Worm (Caenorhabditis elegans): ENCODE measurements around the gene unc-1.

The unc-1 gene

ce11 chrX:1052960-1053359 lies 9.3 kb downstream of the unc-1 start:
- TF ChIP-seq elt-2 (tag; optimal IDR thresholded peaks at IDR 0.05) (no peak), hmg-11 (tag; optimal IDR thresholded peaks at IDR 0.05) (no peak), eor-1 (tag; optimal IDR thresholded peaks at IDR 0.05) (no peak), pqm-1 (tag; optimal IDR thresholded peaks at IDR 0.05) (no peak), nhr-67 (tag; optimal IDR thresholded peaks at IDR 0.05) (no peak), tbx-2 (tag; optimal IDR thresholded peaks at IDR 0.05) (no peak), nhr-11 (tag; optimal IDR thresholded peaks at IDR 0.05) (no peak), nhr-25 (tag; optimal IDR thresholded peaks at IDR 0.05) (no peak)

DNA sequence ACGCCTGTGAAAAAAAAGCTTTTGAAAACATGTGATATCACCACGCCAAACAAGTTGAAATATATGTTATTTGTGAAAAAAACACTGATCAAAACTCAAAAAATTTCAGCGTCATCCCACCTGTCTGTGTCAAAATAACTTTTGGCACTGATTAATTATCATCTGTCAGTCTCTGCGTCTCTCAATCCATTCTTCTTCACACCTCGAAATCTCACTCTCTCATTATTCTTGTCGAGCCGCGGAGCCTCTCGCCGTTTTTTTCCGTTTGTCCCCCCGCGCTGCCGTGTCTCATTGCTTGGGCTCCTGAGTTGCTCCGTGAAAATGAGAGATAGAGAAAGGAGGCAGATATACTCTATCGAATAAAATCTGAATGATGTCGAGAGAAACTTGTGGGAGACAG lies 11.2 kb downstream of the unc-1 start:
- TF ChIP-seq lin-39 (tag; optimal IDR thresholded peaks at IDR 0.05): peak; percentile 44
- no peak for TF ChIP-seq pqm-1 (tag; optimal IDR thresholded peaks at IDR 0.05)
- peak; percentile 28 for TF ChIP-seq nfya-1 (tag; optimal IDR thresholded peaks at IDR 0.05; ENCODE audit: insufficient read depth)
- TF ChIP-seq daf-12 (tag; optimal IDR thresholded peaks at IDR 0.05): no peak
- no peak for TF ChIP-seq elt-2 (tag; optimal IDR thresholded peaks at IDR 0.05)
- TF ChIP-seq egl-5 (tag; optimal IDR thresholded peaks at IDR 0.05): peak; percentile 19
- TF ChIP-seq egl-27 (tag; optimal IDR thresholded peaks at IDR 0.05): no peak
- no peak for TF ChIP-seq eor-1 (tag; optimal IDR thresholded peaks at IDR 0.05)
- no peak for TF ChIP-seq snpc-4 (tag; optimal IDR thresholded peaks at IDR 0.05)
- no peak for TF ChIP-seq nhr-25 (tag; optimal IDR thresholded peaks at IDR 0.05)
- TF ChIP-seq ZK546.5 (tag; optimal IDR thresholded peaks at IDR 0.05): no peak
- no peak for TF ChIP-seq fkh-2 (tag; optimal IDR thresholded peaks at IDR 0.05)
- no peak for TF ChIP-seq skn-1 (tag; optimal IDR thresholded peaks at IDR 0.05)
- no peak for TF ChIP-seq lin-15B (tag; optimal IDR thresholded peaks at IDR 0.05)
- no peak for TF ChIP-seq ceh-82 (tag; optimal IDR thresholded peaks at IDR 0.05)
- TF ChIP-seq aly-2 (tag; optimal IDR thresholded peaks at IDR 0.05): no peak

DNA sequence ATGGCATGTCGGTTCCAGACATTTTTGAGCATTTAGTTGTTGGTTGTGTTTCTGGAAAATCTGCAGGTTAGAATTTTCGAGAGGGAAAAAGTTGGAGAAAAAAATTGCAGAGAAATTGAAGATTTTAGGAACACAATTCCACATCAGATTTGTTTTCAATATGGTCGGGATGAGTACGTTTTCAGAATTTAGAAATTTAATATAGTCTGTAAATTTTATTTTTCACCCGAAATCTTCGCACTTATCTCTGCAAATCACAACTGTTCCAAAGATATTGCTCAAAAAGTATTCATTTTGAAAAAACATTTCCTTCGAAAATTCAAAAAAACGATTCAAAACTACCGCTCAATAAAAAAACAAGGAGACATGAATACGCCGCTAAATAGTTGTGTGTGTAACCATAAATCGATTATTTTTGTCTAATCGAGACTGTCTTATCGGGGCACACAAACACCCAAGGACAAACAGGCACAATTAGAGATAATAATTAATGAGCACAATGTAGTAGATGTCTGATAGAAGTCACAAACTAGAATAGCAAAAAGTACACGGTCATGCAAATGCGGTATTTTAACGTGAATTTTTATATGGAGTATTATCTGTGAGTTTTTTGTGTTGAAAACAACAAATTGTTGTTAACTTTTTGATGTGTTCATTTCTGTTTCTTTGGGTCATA lies 16.0 kb downstream of the unc-1 start, which contains the start of gene vpat-1:
Gene vpat-1 (minus strand): TSS at position 51 of the 676 bp plus-strand sequence.
- peak; percentile 54 for TF ChIP-seq ceh-28 (tag; optimal IDR thresholded peaks at IDR 0.05)
- TF ChIP-seq pqm-1 (tag; optimal IDR thresholded peaks at IDR 0.05): peak; percentile 86
- peak; percentile 89 for TF ChIP-seq elt-2 (tag; optimal IDR thresholded peaks at IDR 0.05)
- TF ChIP-seq nhr-237 (tag; optimal IDR thresholded peaks at IDR 0.05): no peak

- no peak for TF ChIP-seq pqm-1 (tag; optimal IDR thresholded peaks at IDR 0.05)
- no peak for TF ChIP-seq nfya-1 (tag; optimal IDR thresholded peaks at IDR 0.05; ENCODE audit: insufficient read depth)
- no peak for TF ChIP-seq tbx-2 (tag; optimal IDR thresholded peaks at IDR 0.05)
- no peak for TF ChIP-seq nhr-43 (tag; optimal IDR thresholded peaks at IDR 0.05; ENCODE audit: poor library complexity, severe bottlenecking)
- no peak for TF ChIP-seq ztf-11 (tag; optimal IDR thresholded peaks at IDR 0.05)
- TF ChIP-seq nhr-11 (tag; optimal IDR thresholded peaks at IDR 0.05): no peak
- TF ChIP-seq ceh-82 (tag; optimal IDR thresholded peaks at IDR 0.05): no peak
- TF ChIP-seq elt-2 (tag; optimal IDR thresholded peaks at IDR 0.05): no peak
- TF ChIP-seq sea-2 (GFP tag; optimal IDR thresholded peaks at IDR 0.05): no peak
- TF ChIP-seq elt-3 (tag; optimal IDR thresholded peaks at IDR 0.05): no peak
- no peak for TF ChIP-seq fos-1 (tag; optimal IDR thresholded peaks at IDR 0.05)
- TF ChIP-seq mdl-1 (tag; optimal IDR thresholded peaks at IDR 0.05): no peak
- TF ChIP-seq nhr-237 (tag; optimal IDR thresholded peaks at IDR 0.05): no peak
- TF ChIP-seq ama-1 (optimal IDR thresholded peaks at IDR 0.05): no peak
- TF ChIP-seq lin-15B (tag; optimal IDR thresholded peaks at IDR 0.05): no peak
- no peak for TF ChIP-seq unc-62 (GFP tag; optimal IDR thresholded peaks at IDR 0.05)
- TF ChIP-seq nhr-67 (tag; optimal IDR thresholded peaks at IDR 0.05): no peak
- TF ChIP-seq zag-1 (tag; optimal IDR thresholded peaks at IDR 0.05): no peak
Measured at ce11 chrX:1044327-1044726, 17.9 kb downstream of the unc-1 start.

ce11 chrX:1038347-1038746 lies 23.9 kb downstream of the unc-1 start, which contains the start of gene F55A4.7:
TSS of gene F55A4.7 (minus strand) at chrX:1038447.
- TF ChIP-seq nhr-28 (tag; optimal IDR thresholded peaks at IDR 0.05): no peak
- no peak for TF ChIP-seq nhr-25 (tag; optimal IDR thresholded peaks at IDR 0.05)
- no peak for TF ChIP-seq ztf-4 (tag; optimal IDR thresholded peaks at IDR 0.05)
- no peak for TF ChIP-seq nfya-1 (tag; optimal IDR thresholded peaks at IDR 0.05; ENCODE audit: insufficient read depth)
- no peak for TF ChIP-seq egl-5 (tag; optimal IDR thresholded peaks at IDR 0.05)
- TF ChIP-seq jun-1 (tag; optimal IDR thresholded peaks at IDR 0.05): no peak
- no peak for TF ChIP-seq ceh-82 (tag; optimal IDR thresholded peaks at IDR 0.05)
- TF ChIP-seq ceh-16 (tag; optimal IDR thresholded peaks at IDR 0.05): no peak
- TF ChIP-seq mdl-1 (tag; optimal IDR thresholded peaks at IDR 0.05): no peak
- TF ChIP-seq eor-1 (tag; optimal IDR thresholded peaks at IDR 0.05): no peak
- TF ChIP-seq elt-2 (tag; optimal IDR thresholded peaks at IDR 0.05): no peak
- TF ChIP-seq nhr-12 (tag; optimal IDR thresholded peaks at IDR 0.05): no peak
- no peak for TF ChIP-seq lsy-12 (tag; optimal IDR thresholded peaks at IDR 0.05)
- no peak for TF ChIP-seq lin-39 (tag; optimal IDR thresholded peaks at IDR 0.05)
- no peak for TF ChIP-seq fos-1 (tag; optimal IDR thresholded peaks at IDR 0.05)
- TF ChIP-seq R02D3.7 (tag; optimal IDR thresholded peaks at IDR 0.05): no peak
- no peak for TF ChIP-seq egl-27 (tag; optimal IDR thresholded peaks at IDR 0.05)
- no peak for TF ChIP-seq pqm-1 (tag; optimal IDR thresholded peaks at IDR 0.05)
- no peak for TF ChIP-seq ceh-9 (tag; optimal IDR thresholded peaks at IDR 0.05)
- TF ChIP-seq nhr-11 (tag; optimal IDR thresholded peaks at IDR 0.05): no peak

All from whole organism, L3 larva.